Fruit fly (Drosophila melanogaster) whole organism, prepupa: ENCODE data around the gene CG46301.

Experiments used
- Blimp-1 ChIP-seq: fragments of 200-800 bp; sonication (Bioruptor generic); optimal IDR thresholded peaks from 3 replicates; lab custom pipeline; 2017; ENCODE audit warnings: missing biosample characterization, missing genetic modification characterization, mild to moderate bottlenecking, moderate library complexity, missing genetic modification reagents
- CG15336 ChIP-seq: fragments of 200-800 bp; sonication (Bioruptor generic); IDR thresholded peaks from 2 replicates; pipeline ENCODE4 v1.3.6; 2022; ENCODE audit warnings: missing biosample characterization, missing genetic modification characterization
- CG3032 ChIP-seq: fragments of 200-800 bp; optimal IDR thresholded peaks from 2 replicates; lab custom pipeline; 2019; ENCODE audit warnings: missing biosample characterization, mild to moderate bottlenecking, missing genetic modification characterization, moderate library complexity
- CG6854 ChIP-seq: fragments of 200-800 bp; sonication (Bioruptor generic); optimal IDR thresholded peaks from 2 replicates; lab custom pipeline; 2017; ENCODE audit warnings: missing biosample characterization, mild to moderate bottlenecking, missing genetic modification characterization
- Hr4 ChIP-seq: fragments of 200-800 bp; sonication (Bioruptor generic); optimal IDR thresholded peaks from 3 replicates; lab custom pipeline; 2016; ENCODE audit warnings: missing biosample characterization, missing genetic modification characterization
- Sox14 ChIP-seq: fragments of 200-800 bp; sonication (Bioruptor generic); optimal IDR thresholded peaks from 3 replicates; lab custom pipeline; 2016; ENCODE audit warnings: missing biosample characterization, missing genetic modification characterization
- dac ChIP-seq: fragments of 200-800 bp; sonication (Bioruptor generic); optimal IDR thresholded peaks from 2 replicates; lab custom pipeline; 2017; ENCODE audit warnings: missing biosample characterization, mild to moderate bottlenecking, missing genetic modification characterization
- vri ChIP-seq: fragments of 200-800 bp; sonication (Bioruptor generic); optimal IDR thresholded peaks from 3 replicates; lab custom pipeline; 2016; ENCODE audit warnings: missing biosample characterization, mild to moderate bottlenecking, missing genetic modification characterization

DNA sequence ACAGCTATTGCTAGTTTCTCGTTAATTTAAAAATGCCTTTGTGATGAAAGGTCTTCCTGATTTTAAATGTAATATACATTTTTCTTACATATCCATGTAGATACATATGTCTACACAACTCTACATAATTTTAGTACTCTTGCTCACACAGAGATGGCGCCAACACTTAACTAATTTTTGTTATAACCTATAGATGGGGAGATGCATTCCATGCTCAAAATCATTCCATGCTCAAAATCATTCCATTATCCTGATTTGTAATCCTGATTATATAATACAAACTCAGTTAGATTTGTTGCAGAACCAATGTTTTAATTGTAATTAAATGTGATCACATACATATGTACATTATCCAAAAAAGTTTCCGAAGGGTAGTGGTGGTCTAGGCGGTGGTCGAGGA lies 57.0 kb downstream of the CG46301 start:
- no peak for TF ChIP-seq vri (GFP tag; lab: Kevin White, UChicago)
- no peak for TF ChIP-seq dac
- no peak for TF ChIP-seq Hr4 (GFP tag; lab: Kevin White, UChicago)
- TF ChIP-seq CG15336 (GFP tag; lab: Robert Waterston, UW), result no peak
- TF ChIP-seq CG3032 (tag; lab: Kevin White, UChicago), result no peak
- no peak for TF ChIP-seq Blimp-1 (GFP tag; lab: Kevin White, UChicago)
- TF ChIP-seq Sox14, result no peak
- no peak for TF ChIP-seq CG6854 (GFP tag; lab: Kevin White, UChicago)
